Fruit fly (Drosophila melanogaster) ovary, adult (tissue): ENCODE data around the gene Smyd4-2.

ENCODE experiments used
- CG17801 ChIP-seq: fragments of 200-800 bp; optimal IDR thresholded peaks from 2 replicates; lab custom pipeline; 2019; ENCODE audit warnings: missing biosample characterization, mild to moderate bottlenecking, missing genetic modification characterization, moderate library complexity; ENCODE audit not compliant: partially characterized antibody

Gene Smyd4-2

dm6 chr3L:12401800-12402199 lies at the start of gene Smyd4-2:
Gene Smyd4-2 (minus strand): TSS chr3L:12401935.
- no peak for TF ChIP-seq CG17801 (GFP tag; lab: Kevin White, UChicago)

DNA sequence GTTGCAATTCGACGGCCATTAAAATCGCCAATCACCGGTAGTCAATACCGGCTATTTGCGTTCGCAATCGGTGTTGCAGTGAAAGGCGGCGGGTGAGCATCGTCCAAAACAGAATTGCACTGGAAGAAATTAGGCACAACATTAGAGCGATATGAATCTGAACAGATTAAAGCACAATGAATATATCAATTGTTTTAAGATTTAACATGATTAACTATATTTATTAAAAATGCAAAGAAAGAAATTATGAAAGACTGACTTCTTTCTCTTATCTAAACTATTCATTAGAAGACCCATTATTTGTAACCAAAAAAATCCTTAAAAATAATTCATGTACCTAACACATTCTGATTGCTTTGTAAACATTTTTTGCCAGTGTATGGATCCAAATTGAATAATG lies 45.8 kb upstream of the Smyd4-2 start:
- TF ChIP-seq CG17801 (GFP tag; lab: Kevin White, UChicago) = no peak

DNA sequence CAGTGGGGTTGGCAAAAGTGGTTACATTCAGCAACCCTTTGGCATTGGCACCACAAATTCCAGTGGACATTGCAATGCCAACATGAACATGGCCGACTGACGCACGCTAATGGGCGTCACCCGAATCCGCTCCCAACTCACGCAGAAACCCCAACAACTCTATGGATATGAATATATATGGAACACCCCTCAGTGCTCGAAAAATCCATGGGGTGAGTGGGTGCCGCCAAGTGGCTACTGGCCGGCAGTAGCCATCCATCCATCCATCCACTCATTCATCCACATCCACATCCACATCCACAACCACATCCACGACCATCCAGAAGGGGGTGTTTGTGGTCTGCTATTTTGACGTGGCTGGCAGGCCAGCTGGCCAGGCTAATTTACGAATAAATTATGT lies 45.3 kb upstream of the Smyd4-2 start:
- TF ChIP-seq CG17801 (GFP tag; lab: Kevin White, UChicago) = no peak

DNA sequence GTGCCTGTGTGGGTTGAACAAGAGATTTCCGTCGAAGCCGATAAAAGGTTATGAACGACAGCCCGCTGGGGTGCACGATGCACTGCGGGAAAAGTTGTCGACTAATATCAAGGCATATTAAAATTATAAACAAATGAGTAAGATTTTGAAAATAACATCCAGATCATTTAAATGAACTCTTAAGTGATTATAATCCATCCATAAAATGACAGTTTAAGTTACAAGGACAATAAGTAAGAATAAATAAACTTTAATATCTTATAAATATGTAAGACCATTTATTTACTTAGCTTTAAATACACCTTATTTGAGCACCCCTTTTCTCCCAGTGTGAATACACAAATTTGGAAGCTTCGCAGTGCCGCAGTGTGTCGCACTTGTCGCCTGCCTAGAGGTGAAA lies 42.3 kb upstream of the Smyd4-2 start:
- no peak for TF ChIP-seq CG17801 (GFP tag; lab: Kevin White, UChicago)

DNA sequence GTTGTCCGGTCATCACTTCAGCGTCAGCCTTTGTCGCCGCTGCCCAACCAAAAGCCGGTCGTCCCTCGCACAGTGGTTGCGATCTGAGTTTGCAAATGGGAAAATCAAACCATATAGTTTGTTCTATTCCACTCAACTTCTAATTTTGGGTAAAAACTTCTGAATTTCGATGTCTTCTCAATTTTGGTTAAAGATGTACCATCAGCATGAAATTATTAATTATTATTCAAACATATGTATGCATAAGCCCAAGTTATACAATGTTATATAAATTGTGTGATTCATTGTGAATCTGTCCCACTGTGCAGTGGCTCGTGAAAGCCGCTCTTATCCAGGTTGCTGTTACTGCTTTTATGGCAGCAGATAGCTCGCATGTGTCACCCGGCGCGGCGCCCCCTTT lies 40.9 kb upstream of the Smyd4-2 start:
- TF ChIP-seq CG17801 (GFP tag; lab: Kevin White, UChicago) = no peak

DNA sequence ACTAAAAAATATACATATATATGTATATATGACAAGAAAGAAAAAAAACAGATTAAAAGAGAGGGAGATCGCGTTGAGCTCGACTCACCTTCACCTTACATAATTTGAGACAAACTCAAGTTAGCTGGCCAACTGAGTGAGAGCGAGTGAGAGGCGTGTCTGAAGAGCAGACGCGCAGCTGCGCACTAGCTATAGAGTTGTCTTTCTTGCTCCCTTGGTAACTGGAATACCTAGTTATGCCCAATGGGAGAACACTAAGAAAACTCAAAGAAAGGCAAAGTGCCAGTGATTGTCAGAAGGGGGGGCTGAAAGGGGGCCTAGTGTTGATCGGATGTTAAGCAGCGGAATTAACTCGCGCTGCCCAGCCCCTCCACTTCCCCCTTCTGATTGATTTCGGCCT lies 32.7 kb upstream of the Smyd4-2 start:
- no peak for TF ChIP-seq CG17801 (GFP tag; lab: Kevin White, UChicago)

dm6 chr3L:12433710-12434109 lies 32.0 kb upstream of the Smyd4-2 start:
- TF ChIP-seq CG17801 (GFP tag; lab: Kevin White, UChicago) = no peak

DNA sequence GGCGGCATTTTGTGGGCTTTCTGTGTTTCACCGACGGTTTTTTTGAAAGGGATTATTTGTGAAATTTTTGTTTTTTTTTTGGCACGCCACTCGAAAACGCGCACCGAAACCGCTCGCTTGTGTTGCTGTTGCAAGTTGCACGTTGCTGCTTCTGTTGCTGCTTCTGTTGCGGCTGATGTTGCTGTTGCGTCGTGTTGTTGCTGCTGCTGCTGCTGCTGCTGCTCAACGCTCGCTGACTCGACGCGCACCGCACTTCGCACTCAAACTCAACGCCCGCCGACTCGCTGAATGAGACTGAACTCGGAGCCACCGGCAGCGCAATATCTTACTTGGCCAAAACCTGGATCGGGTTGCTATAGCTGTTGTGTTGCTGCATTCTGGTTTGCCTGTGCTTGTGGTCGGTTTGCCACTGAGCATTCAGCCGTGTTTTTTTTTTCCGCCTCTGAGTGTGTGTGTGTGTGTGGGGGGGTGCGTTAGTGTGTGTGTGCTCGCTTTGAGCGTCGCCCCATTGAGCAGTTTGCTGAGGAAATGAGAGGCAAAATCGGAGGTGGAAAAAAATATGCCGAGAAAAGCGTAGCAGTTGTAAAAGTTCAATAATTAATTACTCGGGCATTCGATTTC lies 30.8 kb upstream of the Smyd4-2 start, which contains the start of gene toe:
TSS of gene toe (minus strand) at position 277 of the 621 bp plus-strand sequence.
- TF ChIP-seq CG17801 (GFP tag; lab: Kevin White, UChicago) = no peak

DNA sequence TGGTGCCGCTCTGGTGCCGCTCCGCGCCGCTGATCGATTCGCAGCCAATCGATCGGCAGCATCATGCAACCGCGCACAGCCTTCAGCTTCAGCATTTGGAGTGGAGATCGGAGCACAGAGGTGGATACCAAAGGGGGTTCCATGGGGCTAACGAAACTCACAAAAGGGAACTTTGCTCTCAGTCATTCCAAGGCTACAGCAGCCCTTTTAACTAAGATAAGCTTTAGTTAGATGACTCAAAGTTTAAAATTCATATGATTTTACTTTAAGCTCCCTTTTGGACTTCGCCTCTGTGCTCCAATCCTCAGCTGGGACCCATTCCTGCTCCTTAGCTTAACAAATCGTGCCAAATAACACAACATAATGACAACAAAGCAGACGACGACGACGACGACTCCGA lies 18.7 kb upstream of the Smyd4-2 start:
- no peak for TF ChIP-seq CG17801 (GFP tag; lab: Kevin White, UChicago)

- no peak for TF ChIP-seq CG17801 (GFP tag; lab: Kevin White, UChicago)
These were observed 15.6 kb upstream of the Smyd4-2 start, which contains the start of gene ArfGAP1 for dm6 chr3L:12417341-12417740. Gene ArfGAP1 (minus strand): TSS chr3L:12417580.

DNA sequence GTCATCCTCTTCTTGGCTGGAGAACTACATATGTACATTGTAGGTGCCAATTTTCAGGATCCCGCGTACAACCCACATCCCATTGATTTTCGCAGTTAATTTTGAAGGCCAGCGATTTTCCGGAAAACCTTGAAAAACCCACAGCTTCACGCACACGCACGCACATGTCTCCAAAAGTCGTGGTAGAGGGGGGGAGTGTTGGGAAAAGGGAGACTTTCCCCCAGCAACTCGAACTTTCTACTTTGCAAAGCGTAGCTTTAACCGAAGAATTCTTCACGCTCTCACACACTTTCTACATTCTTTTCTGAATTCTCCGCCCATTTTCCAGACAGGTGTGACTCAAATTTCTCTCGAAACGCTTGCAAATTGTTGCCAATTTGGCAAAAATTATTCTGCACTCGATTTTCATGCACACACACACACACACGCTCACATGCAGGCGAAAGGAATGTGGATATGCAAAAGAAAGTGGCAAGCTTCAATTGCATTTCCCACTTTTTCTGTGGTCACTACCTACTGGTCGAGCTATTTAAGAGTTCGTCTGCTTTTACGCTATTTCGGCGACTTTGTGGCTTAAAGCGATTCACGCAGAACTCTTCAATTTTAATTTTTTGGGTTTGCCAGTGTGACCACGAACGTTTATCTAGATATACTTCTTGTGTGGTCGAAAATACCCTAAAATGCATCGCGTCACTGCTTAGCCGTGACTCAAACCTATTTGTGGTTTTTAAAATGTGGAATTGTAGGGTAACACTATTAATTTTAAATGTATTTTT lies 12.6 kb upstream of the Smyd4-2 start, which contains the start of gene SCaMC:
TSS of gene SCaMC (minus strand) at position 654 of the 776 bp plus-strand sequence.
- peak; percentile 39 for TF ChIP-seq CG17801 (GFP tag; lab: Kevin White, UChicago)

- no peak for TF ChIP-seq CG17801 (GFP tag; lab: Kevin White, UChicago)
These were observed 9.5 kb upstream of the Smyd4-2 start for dm6 chr3L:12411214-12411685.

DNA sequence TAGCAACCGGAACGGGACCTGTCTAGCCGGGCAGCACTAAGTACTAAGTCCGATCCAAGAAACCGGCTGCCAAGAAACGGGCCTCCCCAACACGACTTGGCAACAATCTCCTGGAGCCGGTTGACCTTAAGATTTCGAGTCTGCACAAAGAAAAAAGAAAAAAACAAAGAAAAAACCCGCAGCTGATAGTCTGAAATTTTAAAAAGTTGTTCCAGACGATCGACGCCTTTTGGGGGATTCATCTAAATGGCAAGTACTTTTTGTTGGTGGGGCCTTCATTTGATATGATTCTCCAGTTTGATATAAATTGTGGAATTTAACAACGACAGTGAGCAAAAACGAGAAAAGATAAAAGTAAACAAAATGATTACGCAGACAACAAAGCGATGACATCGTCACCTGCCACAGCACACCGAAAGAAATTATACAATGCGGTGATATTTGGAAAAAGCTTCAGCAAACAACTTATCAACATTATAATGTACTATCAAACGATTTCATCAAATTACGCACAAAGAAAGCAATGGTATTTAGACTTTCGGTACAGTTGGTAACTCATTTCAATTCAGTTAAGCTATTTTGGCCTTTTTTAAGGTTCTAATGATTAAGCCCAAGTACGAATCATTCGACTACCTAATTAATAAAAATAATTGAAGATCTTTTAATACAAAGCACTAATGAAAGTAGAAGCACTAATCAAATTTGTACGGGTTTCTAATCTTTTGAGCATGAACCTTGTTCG lies 8.9 kb upstream of the Smyd4-2 start:
- no peak for TF ChIP-seq CG17801 (GFP tag; lab: Kevin White, UChicago)

DNA sequence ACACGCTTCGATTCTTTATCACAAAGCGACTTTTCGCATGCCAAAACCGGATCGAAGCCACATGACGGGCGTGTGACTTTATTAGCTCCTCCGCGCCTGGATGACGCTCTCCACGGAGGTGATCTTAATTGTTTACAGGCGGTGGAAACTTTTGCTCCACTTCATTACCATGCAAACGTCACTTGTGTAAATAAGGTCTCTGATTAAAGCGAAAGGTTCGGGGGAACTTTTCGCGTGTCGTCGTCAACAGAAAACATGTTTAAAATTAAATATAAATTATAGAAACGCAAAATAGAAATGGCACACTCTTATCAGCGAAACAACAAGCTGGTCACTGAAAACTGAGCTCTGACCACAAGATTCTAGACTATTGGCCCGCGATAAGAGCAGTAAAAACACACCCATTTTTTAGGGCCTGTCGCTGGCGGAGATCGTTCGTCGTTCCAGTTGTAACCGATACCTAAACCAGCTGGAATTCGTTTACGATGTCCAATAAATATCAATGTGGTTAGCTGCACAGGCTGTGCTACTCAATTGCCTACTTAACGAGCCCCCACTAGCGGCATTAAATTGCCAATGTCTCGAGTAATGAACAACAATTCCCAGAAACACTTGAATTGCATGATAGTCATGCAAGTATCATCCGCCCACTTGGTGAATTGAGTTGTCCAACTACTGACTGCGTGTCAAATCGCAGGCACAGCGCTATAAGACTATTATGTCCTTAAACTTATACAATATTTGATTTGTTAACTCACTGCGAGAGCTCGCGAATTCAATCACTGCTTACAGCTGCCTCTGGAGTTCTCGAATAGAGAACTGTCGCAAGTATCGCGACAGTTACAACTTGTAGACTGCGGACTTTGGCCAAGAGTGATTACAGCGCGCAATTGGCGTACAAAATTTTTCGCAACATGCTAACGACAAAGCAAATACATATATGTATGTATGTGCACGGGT lies 7.9 kb upstream of the Smyd4-2 start:
- TF ChIP-seq CG17801 (GFP tag; lab: Kevin White, UChicago) = no peak
